Fruit fly (Drosophila melanogaster) whole organism, embryonic: Measurements from ENCODE around the gene raptor.

Experiments used
- ATbp ChIP-seq: fragments of 200-800 bp; sonication (Bioruptor generic); optimal IDR thresholded peaks from 2 replicates; lab custom pipeline; 2017; ENCODE audit warnings: missing biosample characterization, mild to moderate bottlenecking, missing genetic modification characterization, missing genetic modification reagents
- CG10431 ChIP-seq: fragments of 200-800 bp; sonication (Bioruptor generic); optimal IDR thresholded peaks from 3 replicates; lab custom pipeline; 2018; ENCODE audit warnings: missing biosample characterization, mild to moderate bottlenecking, missing genetic modification characterization
- CG12071 ChIP-seq: fragments of 200-800 bp; sonication (Bioruptor generic); optimal IDR thresholded peaks from 3 replicates; lab custom pipeline; 2018; ENCODE audit warnings: missing biosample characterization, mild to moderate bottlenecking, missing genetic modification characterization
- CG1233 ChIP-seq: fragments of 200-800 bp; sonication (Bioruptor generic); optimal IDR thresholded peaks from 4 replicates; lab custom pipeline; 2018; ENCODE audit warnings: missing biosample characterization, mild to moderate bottlenecking, missing genetic modification characterization
- CG12769 ChIP-seq: fragments of 200-800 bp; sonication (Bioruptor generic); optimal IDR thresholded peaks from 2 replicates; lab custom pipeline; 2019; ENCODE audit warnings: missing biosample characterization, mild to moderate bottlenecking, missing genetic modification characterization, moderate library complexity
- CG13296 ChIP-seq: fragments of 200-800 bp; sonication (Bioruptor generic); optimal IDR thresholded peaks from 3 replicates; lab custom pipeline; 2018; ENCODE audit warnings: missing biosample characterization, mild to moderate bottlenecking, missing genetic modification characterization
- CG14050 ChIP-seq: fragments of 200-800 bp; sonication (Bioruptor generic); IDR thresholded peaks from 3 replicates; pipeline ENCODE4 v1.3.6; 2022; ENCODE audit warnings: missing biosample characterization, missing genetic modification characterization
- CG15011 ChIP-seq: fragments of 200-800 bp; sonication (Bioruptor generic); optimal IDR thresholded peaks from 3 replicates; lab custom pipeline; 2018; ENCODE audit warnings: missing biosample characterization, mild to moderate bottlenecking, missing genetic modification characterization
- CG17361 ChIP-seq: fragments of 200-800 bp; sonication (Bioruptor generic); IDR thresholded peaks from 3 replicates; pipeline ENCODE4 v1.3.6; 2022; ENCODE audit warnings: missing biosample characterization, missing genetic modification characterization
- CG17829 ChIP-seq: fragments of 200-800 bp; optimal IDR thresholded peaks from 2 replicates; lab custom pipeline; 2019; ENCODE audit warnings: missing biosample characterization, mild to moderate bottlenecking, missing genetic modification characterization, moderate library complexity
- CG31388 ChIP-seq: fragments of 200-800 bp; sonication (Bioruptor generic); optimal IDR thresholded peaks from 2 replicates; lab custom pipeline; 2016; ENCODE audit warnings: missing biosample characterization, missing genetic modification characterization
- CG34376 ChIP-seq: fragments of 200-800 bp; sonication (Bioruptor generic); optimal IDR thresholded peaks from 2 replicates; lab custom pipeline; 2018; ENCODE audit warnings: missing biosample characterization, mild to moderate bottlenecking, missing genetic modification characterization
- CG34422 ChIP-seq: fragments of 200-800 bp; sonication (Bioruptor generic); IDR thresholded peaks from 3 replicates; pipeline ENCODE4 v1.3.6; 2022; ENCODE audit warnings: missing biosample characterization, missing genetic modification characterization
- CG3838 ChIP-seq: fragments of 200-800 bp; sonication (Bioruptor generic); optimal IDR thresholded peaks from 3 replicates; lab custom pipeline; 2016; ENCODE audit warnings: missing biosample characterization, missing genetic modification characterization
- CG4617 ChIP-seq: fragments of 200-800 bp; sonication (Bioruptor generic); optimal IDR thresholded peaks from 3 replicates; lab custom pipeline; 2016; ENCODE audit warnings: missing biosample characterization, missing genetic modification characterization, borderline replicate concordance
- CG6683 ChIP-seq: fragments of 200-800 bp; sonication (Bioruptor generic); optimal IDR thresholded peaks from 2 replicates; lab custom pipeline; 2017; ENCODE audit warnings: missing biosample characterization, mild to moderate bottlenecking, missing genetic modification characterization, missing genetic modification reagents
- CG7839 ChIP-seq: fragments of 200-800 bp; sonication (Bioruptor generic); optimal IDR thresholded peaks from 3 replicates; lab custom pipeline; 2018; ENCODE audit warnings: missing biosample characterization, mild to moderate bottlenecking, missing genetic modification characterization, moderate library complexity
- CG7928 ChIP-seq: fragments of 200-800 bp; sonication (Bioruptor generic); optimal IDR thresholded peaks from 2 replicates; lab custom pipeline; 2017; ENCODE audit warnings: missing biosample characterization, mild to moderate bottlenecking, missing genetic modification characterization
- CG8478 ChIP-seq: fragments of >200 bp; optimal IDR thresholded peaks from 2 replicates; lab custom pipeline; 2018
- Dref ChIP-seq: fragments of 200-800 bp; sonication (Bioruptor generic); IDR thresholded peaks from 2 replicates; pipeline ENCODE4 v1.3.6; 2022; ENCODE audit warnings: missing biosample characterization, missing genetic modification characterization
- Fer1 ChIP-seq: fragments of 200-800 bp; sonication (Bioruptor generic); optimal IDR thresholded peaks from 2 replicates; lab custom pipeline; 2017; ENCODE audit warnings: missing biosample characterization, mild to moderate bottlenecking, missing genetic modification characterization
- H2.0 ChIP-seq: fragments of 200-800 bp; sonication (Bioruptor generic); IDR thresholded peaks from 2 replicates; pipeline ENCODE4 v1.3.6; 2022; ENCODE audit warnings: missing biosample characterization, missing genetic modification characterization
- HLHmδ ChIP-seq: fragments of 200-800 bp; sonication (Bioruptor generic); optimal IDR thresholded peaks from 2 replicates; lab custom pipeline; 2018; ENCODE audit warnings: missing biosample characterization, mild to moderate bottlenecking, missing genetic modification characterization, moderate library complexity
- Max ChIP-seq: fragments of 200-800 bp; sonication (Bioruptor generic); optimal IDR thresholded peaks from 2 replicates; lab custom pipeline; 2016; ENCODE audit warnings: missing biosample characterization, mild to moderate bottlenecking, missing genetic modification characterization
- ash1 ChIP-seq: fragments of 200-800 bp; sonication (Bioruptor generic); optimal IDR thresholded peaks from 2 replicates; lab custom pipeline; 2018; ENCODE audit warnings: missing biosample characterization, mild to moderate bottlenecking, missing genetic modification characterization
- ato ChIP-seq: fragments of 200-800 bp; sonication (Bioruptor generic); IDR thresholded peaks from 2 replicates; pipeline ENCODE4 v1.3.6; 2022; ENCODE audit warnings: missing biosample characterization, missing genetic modification characterization; ENCODE audit not compliant: partially characterized antibody
- bcd ChIP-seq: fragments of 200-800 bp; sonication (Bioruptor generic); optimal IDR thresholded peaks from 2 replicates; lab custom pipeline; 2017; ENCODE audit warnings: missing biosample characterization, mild to moderate bottlenecking, missing genetic modification characterization
- btn ChIP-seq: fragments of 200-800 bp; sonication (Bioruptor generic); optimal IDR thresholded peaks from 2 replicates; lab custom pipeline; 2016; ENCODE audit warnings: missing biosample characterization, missing genetic modification characterization
- ci ChIP-seq: fragments of 200-800 bp; sonication (Bioruptor generic); IDR thresholded peaks from 3 replicates; pipeline ENCODE4 v1.3.6; 2022; ENCODE audit warnings: missing biosample characterization, missing genetic modification characterization
- danr ChIP-seq: fragments of 200-800 bp; sonication (Bioruptor generic); IDR thresholded peaks from 2 replicates; pipeline ENCODE4 v1.3.6; 2022; ENCODE audit warnings: missing biosample characterization, missing genetic modification characterization
- disco-r ChIP-seq: fragments of 200-800 bp; sonication (Bioruptor generic); optimal IDR thresholded peaks from 2 replicates; lab custom pipeline; 2016; ENCODE audit warnings: missing biosample characterization, missing genetic modification characterization
- eve ChIP-seq, 2 experiments: fragments of >200 bp; optimal IDR thresholded peaks; 2 replicates each; lab custom pipeline; 2017; ENCODE audit warnings: missing biosample characterization in 2 of 2, missing genetic modification characterization in 2 of 2
- ewg ChIP-seq: fragments of 200-800 bp; sonication (Bioruptor generic); optimal IDR thresholded peaks from 3 replicates; lab custom pipeline; 2017; ENCODE audit warnings: mild to moderate bottlenecking, missing biosample characterization, missing genetic modification reagents, missing genetic modification characterization
- h ChIP-seq: fragments of >200 bp; optimal IDR thresholded peaks from 2 replicates; lab custom pipeline; 2017
- hb ChIP-seq: fragments of 200-800 bp; sonication (Bioruptor generic); IDR thresholded peaks from 3 replicates; pipeline ENCODE4 v1.3.6; 2022; ENCODE audit warnings: missing biosample characterization, missing genetic modification characterization; ENCODE audit not compliant: partially characterized antibody
- hkb ChIP-seq, 2 experiments: fragments of 200-800 bp in 1 of 2; fragments of >200 bp in 1 of 2; sonication (Bioruptor generic) in 1 of 2; IDR thresholded peaks in 1 of 2; optimal IDR thresholded peaks in 1 of 2; 2 replicates each; pipeline versions ENCODE4 v1.3.6 to Lab custom; 2017 to 2022; ENCODE audit warnings: missing biosample characterization in 1 of 2, missing genetic modification characterization in 1 of 2
- kah ChIP-seq: fragments of 200-800 bp; sonication (Bioruptor generic); optimal IDR thresholded peaks from 2 replicates; lab custom pipeline; 2018; ENCODE audit warnings: missing biosample characterization, mild to moderate bottlenecking, missing genetic modification characterization
- lmd ChIP-seq: fragments of 200-800 bp; sonication (Bioruptor generic); IDR thresholded peaks from 2 replicates; pipeline ENCODE4 v1.3.6; 2022; ENCODE audit warnings: missing biosample characterization, missing genetic modification characterization
- nerfin-2 ChIP-seq: fragments of 200-800 bp; sonication (Bioruptor generic); IDR thresholded peaks from 2 replicates; pipeline ENCODE4 v1.3.6; 2022; ENCODE audit warnings: missing biosample characterization, missing genetic modification characterization; ENCODE audit not compliant: partially characterized antibody
- nmo ChIP-seq: fragments of 200-800 bp; sonication (Bioruptor generic); optimal IDR thresholded peaks from 2 replicates; lab custom pipeline; 2018; ENCODE audit warnings: missing biosample characterization, mild to moderate bottlenecking, missing genetic modification characterization, moderate library complexity
- pzg ChIP-seq: fragments of 200-800 bp; sonication (Bioruptor generic); optimal IDR thresholded peaks from 3 replicates; lab custom pipeline; 2018; ENCODE audit warnings: missing biosample characterization, mild to moderate bottlenecking, missing genetic modification characterization, moderate library complexity
- salm ChIP-seq: fragments of 200-800 bp; sonication (Bioruptor generic); optimal IDR thresholded peaks from 2 replicates; lab custom pipeline; 2018; ENCODE audit warnings: missing biosample characterization, mild to moderate bottlenecking, missing genetic modification characterization
- scrt ChIP-seq: fragments of 200-800 bp; sonication (Bioruptor generic); optimal IDR thresholded peaks from 2 replicates; lab custom pipeline; 2018; ENCODE audit warnings: missing biosample characterization, mild to moderate bottlenecking, missing genetic modification characterization, moderate library complexity
- sim ChIP-seq: fragments of 200-800 bp; sonication (Bioruptor generic); IDR thresholded peaks from 2 replicates; pipeline ENCODE4 v1.3.6; 2022; ENCODE audit warnings: missing biosample characterization, missing genetic modification characterization
- sug ChIP-seq: fragments of 200-800 bp; optimal IDR thresholded peaks from 2 replicates; lab custom pipeline; 2019; ENCODE audit warnings: missing biosample characterization, mild to moderate bottlenecking, missing genetic modification characterization, moderate library complexity
- ttk ChIP-seq: fragments of 200-800 bp; sonication (Bioruptor generic); IDR thresholded peaks from 2 replicates; pipeline ENCODE4 v2.1.2; 2022; ENCODE audit warnings: missing biosample characterization, missing genetic modification characterization
- tx ChIP-seq: fragments of 200-800 bp; sonication (Bioruptor generic); optimal IDR thresholded peaks from 2 replicates; lab custom pipeline; 2016; ENCODE audit warnings: missing biosample characterization, missing genetic modification characterization
- vvl ChIP-seq: fragments of 200-800 bp; sonication (Bioruptor generic); IDR thresholded peaks from 2 replicates; pipeline ENCODE4 v1.3.6; 2022; ENCODE audit warnings: missing biosample characterization, missing genetic modification characterization

Gene raptor

dm6 chrX:6090809-6091667 is 1.0 kb upstream of the raptor start, which contains the start of the genes Nep1 and Mipp2 (continued):
- TF ChIP-seq danr (GFP tag; lab: Robert Waterston, UW), result peak; percentile 13; the same call in 1 of the 2 replicates
- TF ChIP-seq sim, result no peak
- no peak for TF ChIP-seq Max (GFP tag; lab: Kevin White, UChicago)
- 0 out of 2 replicates have a peak, but pooled peaks have one; percentile 42 for TF ChIP-seq ttk
- no peak for TF ChIP-seq CG15011
- TF ChIP-seq h, result no peak
- TF ChIP-seq CG17361 (GFP tag; lab: Robert Waterston, UW), result no peak
- TF ChIP-seq tx (GFP tag; lab: Kevin White, UChicago), result no peak
- TF ChIP-seq lmd, result peak; percentile 69
- TF ChIP-seq CG34422, result peak; percentile 46; the same call in 1 of the 3 replicates
- no peak for TF ChIP-seq kah (GFP tag; lab: Kevin White, UChicago)
- peak; percentile 60; the same call in 1 of the 2 replicates for TF ChIP-seq vvl (GFP tag; lab: Robert Waterston, UW)
- no peak for TF ChIP-seq CG3838 (GFP tag; lab: Kevin White, UChicago)
- TF ChIP-seq scrt (GFP tag; lab: Kevin White, UChicago), result peak; percentile 44
- no peak for TF ChIP-seq hb (GFP tag; lab: Robert Waterston, UW)
- peak; percentile 5 for TF ChIP-seq CG1233
- no peak for TF ChIP-seq ato
- TF ChIP-seq hkb (optimal IDR thresholded peaks at IDR 0.05; lab: Kevin White, UChicago), result no peak
- 0 out of 2 replicates have a peak, but pooled peaks have one; percentile 6 for TF ChIP-seq hkb (GFP tag; IDR thresholded peaks at IDR 0.05; lab: Robert Waterston, UW)
- peak; percentile 14 for TF ChIP-seq bcd
- TF ChIP-seq ci (GFP tag; lab: Robert Waterston, UW), result peak; percentile 67
- TF ChIP-seq CG17829 (tag; lab: Kevin White, UChicago), result no peak
- TF ChIP-seq pzg (GFP tag; lab: Kevin White, UChicago), result peak; percentile 25
- TF ChIP-seq disco-r (GFP tag; lab: Kevin White, UChicago), result no peak
- TF ChIP-seq HLHmδ (GFP tag; lab: Kevin White, UChicago), result no peak
- TF ChIP-seq CG8478 (lab: Kevin White, UChicago), result no peak
- no peak for TF ChIP-seq ash1 (GFP tag; lab: Kevin White, UChicago)
- TF ChIP-seq sug, result peak; percentile 8
- TF ChIP-seq CG7928 (GFP tag; lab: Kevin White, UChicago), result no peak
- peak; percentile 51 for TF ChIP-seq CG12769 (tag; lab: Kevin White, UChicago)
- TF ChIP-seq CG14050 (GFP tag; lab: Robert Waterston, UW), result peak; percentile 44; the same call in 1 of the 3 replicates
- peak; percentile 11 for TF ChIP-seq ATbp (GFP tag; lab: Kevin White, UChicago)
- no peak for TF ChIP-seq Fer1 (GFP tag; lab: Kevin White, UChicago)
- no peak for TF ChIP-seq CG6683 (GFP tag; lab: Kevin White, UChicago)
- TF ChIP-seq nerfin-2 (GFP tag; lab: Robert Waterston, UW), result no peak
- TF ChIP-seq salm (tag; lab: Kevin White, UChicago), result no peak
- TF ChIP-seq eve (GFP tag; optimal IDR thresholded peaks at IDR 0.05; lab: Kevin White, UChicago), result no peak
- peak; percentile 64 for TF ChIP-seq CG7839
- peak; percentile 8 for TF ChIP-seq CG34376 (GFP tag; lab: Kevin White, UChicago)
- TF ChIP-seq CG13296 (GFP tag; lab: Kevin White, UChicago), result peak; percentile 2
- TF ChIP-seq nmo (GFP tag; lab: Kevin White, UChicago), result peak; percentile 25
- TF ChIP-seq btn (GFP tag; lab: Kevin White, UChicago), result no peak
- no peak for TF ChIP-seq CG10431 (GFP tag; lab: Kevin White, UChicago)
- peak; percentile 36 for TF ChIP-seq CG4617 (GFP tag; lab: Kevin White, UChicago)
- TF ChIP-seq CG31388 (GFP tag; lab: Kevin White, UChicago), result no peak
- TF ChIP-seq H2.0, result peak; percentile 18; the same call in 1 of the 2 replicates
- peak; percentile 1 for TF ChIP-seq CG12071 (GFP tag; lab: Kevin White, UChicago)
- TF ChIP-seq Dref (GFP tag; lab: Robert Waterston, UW), result peak; percentile 36; the same call in 1 of the 2 replicates
- peak; percentile 3 for TF ChIP-seq ewg
